Fruit fly (Drosophila melanogaster) whole organism, pupa: ENCODE measurements around the gene SrpRalpha.

Source experiments
- CG10348 ChIP-seq: fragments of 200-800 bp; sonication (Bioruptor generic); IDR thresholded peaks from 2 replicates; pipeline ENCODE4 v1.3.6; 2022; ENCODE audit warnings: missing biosample characterization, missing genetic modification characterization
- CG15710 ChIP-seq: fragments of 200-800 bp; sonication (Bioruptor generic); optimal IDR thresholded peaks from 2 replicates; lab custom pipeline; 2018; ENCODE audit warnings: missing biosample characterization, mild to moderate bottlenecking, missing genetic modification characterization, moderate library complexity
- CG17806 ChIP-seq: fragments of 200-800 bp; sonication (Bioruptor generic); optimal IDR thresholded peaks from 2 replicates; lab custom pipeline; 2018; ENCODE audit warnings: missing biosample characterization, mild to moderate bottlenecking, missing genetic modification characterization, moderate library complexity
- CG34367 ChIP-seq: fragments of 200-800 bp; sonication (Bioruptor generic); optimal IDR thresholded peaks from 2 replicates; lab custom pipeline; 2018; ENCODE audit warnings: missing biosample characterization, mild to moderate bottlenecking, missing genetic modification characterization
- CG4496 ChIP-seq: fragments of 200-800 bp; sonication (Bioruptor generic); IDR thresholded peaks from 3 replicates; pipeline ENCODE4 v1.3.6; 2022; ENCODE audit warnings: missing biosample characterization, missing genetic modification characterization
- CG8301 ChIP-seq: fragments of 200-800 bp; sonication (Bioruptor generic); optimal IDR thresholded peaks from 2 replicates; lab custom pipeline; 2018; ENCODE audit warnings: missing biosample characterization, mild to moderate bottlenecking, missing genetic modification characterization
- D1 ChIP-seq: fragments of 200-800 bp; sonication (Bioruptor generic); optimal IDR thresholded peaks from 2 replicates; lab custom pipeline; 2018; ENCODE audit warnings: missing biosample characterization, mild to moderate bottlenecking, missing genetic modification characterization, moderate library complexity
- Ets98B ChIP-seq: fragments of 200-800 bp; sonication (Bioruptor generic); IDR thresholded peaks from 2 replicates; pipeline ENCODE4 v1.3.6; 2022; ENCODE audit warnings: missing biosample characterization, missing genetic modification characterization
- rn ChIP-seq: fragments of 200-800 bp; sonication (Bioruptor generic); IDR thresholded peaks from 2 replicates; pipeline ENCODE4 v1.3.6; 2022; ENCODE audit warnings: missing biosample characterization, missing genetic modification characterization

dm6 chrX:11108148-11108844, 20.6 kb downstream of the SrpRalpha start, which contains the start of gene Hsp60A:
- TF ChIP-seq CG10348 (GFP tag; lab: Robert Waterston, UW) = no peak
- peak; percentile 39; the same call in 1 of the 2 replicates for TF ChIP-seq Ets98B
- TF ChIP-seq CG17806 (tag; lab: Kevin White, UChicago) = peak; percentile 23
- peak; percentile 35 for TF ChIP-seq CG15710 (tag; lab: Kevin White, UChicago)
- peak; percentile 20 for TF ChIP-seq CG34367 (tag; lab: Kevin White, UChicago)
- no peak for TF ChIP-seq D1 (tag; lab: Kevin White, UChicago)
- no peak for TF ChIP-seq CG8301 (tag; lab: Kevin White, UChicago)
- TF ChIP-seq rn (GFP tag; lab: Robert Waterston, UW) = no peak
- TF ChIP-seq CG4496 (GFP tag; lab: Robert Waterston, UW) = peak; percentile 54
